Worm (Caenorhabditis elegans) whole organism, L4 larva: ENCODE results near the gene tftc-5.

Experiments used
- F10B5.3 ChIP-seq: sonication (generic microtip); optimal IDR thresholded peaks from 2 replicates; lab custom pipeline; 2016; ENCODE audit warnings: mild to moderate bottlenecking, missing genetic modification characterization, missing compliant biosample characterization
- F26F4.8 ChIP-seq: fragments of 200-800 bp; sonication (Bioruptor generic); conservative IDR thresholded peaks from 2 replicates; pipeline ENCODE4 v1.3.6; 2022; ENCODE audit warnings: missing genetic modification characterization, missing compliant biosample characterization
- R02D3.7 ChIP-seq: fragments of 150-350 bp; sonication (generic microtip); optimal IDR thresholded peaks from 3 replicates; lab custom pipeline; 2014; ENCODE audit warnings: missing biosample characterization, missing genetic modification characterization
- T26A8.4 ChIP-seq: fragments of 200-800 bp; sonication (Bioruptor generic); IDR thresholded peaks from 2 replicates; pipeline ENCODE4 v1.3.6; 2022; ENCODE audit warnings: missing genetic modification characterization, missing compliant biosample characterization
- ZK546.5 ChIP-seq, 2 experiments: sonication (generic microtip); optimal IDR thresholded peaks; 2 replicates each; lab custom pipeline; 2017; ENCODE audit warnings: missing biosample characterization in 2 of 2, missing genetic modification characterization in 2 of 2
- ama-1 ChIP-seq: fragments of 150-350 bp; optimal IDR thresholded peaks from 2 replicates; lab custom pipeline; 2014; ENCODE audit warnings: inconsistent platforms, mixed read lengths
- arid-1 ChIP-seq: fragments of 200-800 bp; sonication (Bioruptor generic); conservative IDR thresholded peaks from 2 replicates; pipeline ENCODE4 v1.3.6; 2022; ENCODE audit warnings: missing genetic modification reagents, missing genetic modification characterization, missing compliant biosample characterization
- attf-4 ChIP-seq: sonication (generic microtip); optimal IDR thresholded peaks from 3 replicates; lab custom pipeline; 2017; ENCODE audit warnings: missing biosample characterization, missing genetic modification characterization
- ceh-20 ChIP-seq: fragments of 200-800 bp; sonication (Bioruptor generic); IDR thresholded peaks from 2 replicates; pipeline ENCODE4 v1.3.6; 2022; ENCODE audit warnings: missing genetic modification reagents, missing genetic modification characterization, missing compliant biosample characterization
- ceh-28 ChIP-seq: fragments of 150-350 bp; optimal IDR thresholded peaks from 2 replicates; lab custom pipeline; 2014; ENCODE audit warnings: missing biosample characterization, missing genetic modification reagents, missing genetic modification characterization
- ceh-82 ChIP-seq: sonication (generic microtip); optimal IDR thresholded peaks from 2 replicates; lab custom pipeline; 2017; ENCODE audit warnings: missing biosample characterization, missing genetic modification characterization
- cey-2 ChIP-seq: sonication (generic microtip); optimal IDR thresholded peaks from 3 replicates; lab custom pipeline; 2017; ENCODE audit warnings: missing genetic modification characterization, mild to moderate bottlenecking, missing compliant biosample characterization, antibody characterized with exemption, borderline replicate concordance; ENCODE audit not compliant: insufficient read depth
- ctbp-1 ChIP-seq: fragments of 200-800 bp; sonication (Bioruptor generic); IDR thresholded peaks from 2 replicates; pipeline ENCODE4 v1.3.6; 2022; ENCODE audit warnings: missing genetic modification reagents, missing genetic modification characterization, missing compliant biosample characterization
- daf-16 ChIP-seq, 3 experiments: sonication (generic microtip); optimal IDR thresholded peaks; 2 replicates each; lab custom pipeline; 2016 to 2017; ENCODE audit warnings: missing genetic modification characterization in 3 of 3, missing genetic modification reagents in 3 of 3, mild to moderate bottlenecking in 2 of 3, missing compliant biosample characterization in 2 of 3, missing biosample characterization in 1 of 3, moderate library complexity in 1 of 3
- dpl-1 ChIP-seq: fragments of 150-350 bp; optimal IDR thresholded peaks from 2 replicates; lab custom pipeline; 2014; ENCODE audit warnings: missing biosample characterization, missing genetic modification reagents, missing genetic modification characterization
- fkh-10 ChIP-seq: fragments of 150-350 bp; optimal IDR thresholded peaks from 2 replicates; lab custom pipeline; 2014; ENCODE audit warnings: missing biosample characterization, missing genetic modification reagents, missing genetic modification characterization
- fos-1 ChIP-seq: fragments of 150-350 bp; optimal IDR thresholded peaks from 2 replicates; lab custom pipeline; 2014; ENCODE audit warnings: missing biosample characterization, missing genetic modification characterization
- gei-8 ChIP-seq: fragments of 200-800 bp; sonication (Bioruptor generic); optimal IDR thresholded peaks from 2 replicates; lab custom pipeline; 2018; ENCODE audit warnings: mild to moderate bottlenecking, missing genetic modification characterization, missing compliant biosample characterization
- hif-1 ChIP-seq, 2 experiments: sonication (generic microtip); optimal IDR thresholded peaks; 2 replicates each; lab custom pipeline; 2016 to 2017; ENCODE audit warnings: missing compliant biosample characterization in 2 of 2, missing genetic modification characterization in 2 of 2, missing genetic modification reagents in 2 of 2, missing genotype in 2 of 2, mild to moderate bottlenecking in 1 of 2
- hlh-30 ChIP-seq: sonication (generic microtip); optimal IDR thresholded peaks from 2 replicates; lab custom pipeline; 2017; ENCODE audit warnings: antibody characterized with exemption, mild to moderate bottlenecking, missing genetic modification characterization, missing compliant biosample characterization; ENCODE audit not compliant: insufficient read depth
- lin-1 ChIP-seq: fragments of 200-800 bp; sonication (Bioruptor generic); IDR thresholded peaks from 2 replicates; pipeline ENCODE4 v1.3.6; 2022; ENCODE audit warnings: missing genetic modification reagents, missing genetic modification characterization, missing compliant biosample characterization
- lin-29 ChIP-seq: fragments of 200-800 bp; sonication (Bioruptor generic); IDR thresholded peaks from 2 replicates; pipeline ENCODE4 v1.3.6; 2022; ENCODE audit warnings: missing genetic modification reagents, missing genetic modification characterization, missing compliant biosample characterization
- lsy-2 ChIP-seq, 2 experiments: fragments of 150-350 bp in 1 of 2; sonication (generic microtip) in 1 of 2; optimal IDR thresholded peaks; 2 replicates each; lab custom pipeline; 2014 to 2017; ENCODE audit warnings: missing biosample characterization in 2 of 2, missing genetic modification characterization in 2 of 2
- madf-5 ChIP-seq, 2 experiments: fragments of 200-800 bp; sonication (Bioruptor generic); IDR thresholded peaks; 2 replicates each; pipeline ENCODE4 v1.3.6; 2022; ENCODE audit warnings: missing compliant biosample characterization in 2 of 2, missing genetic modification characterization in 2 of 2
- madf-9 ChIP-seq: fragments of 200-800 bp; sonication (Bioruptor generic); conservative IDR thresholded peaks from 2 replicates; pipeline ENCODE4 v1.3.6; 2022; ENCODE audit warnings: missing genetic modification reagents, missing genetic modification characterization, missing compliant biosample characterization
- mdl-1 ChIP-seq, 2 experiments: fragments of 150-350 bp in 1 of 2; sonication (generic microtip) in 1 of 2; optimal IDR thresholded peaks; 2 replicates each; lab custom pipeline; 2014 to 2017; ENCODE audit warnings: missing biosample characterization in 2 of 2, missing genetic modification characterization in 2 of 2
- mdt-29 ChIP-seq: fragments of 200-800 bp; sonication (Bioruptor generic); IDR thresholded peaks from 2 replicates; pipeline ENCODE4 v1.3.6; 2022; ENCODE audit warnings: missing genetic modification reagents, missing genetic modification characterization, missing compliant biosample characterization
- mep-1 ChIP-seq: fragments of 150-350 bp; sonication (generic microtip); optimal IDR thresholded peaks from 3 replicates; lab custom pipeline; 2014; ENCODE audit warnings: missing biosample characterization, missing genetic modification characterization
- nhr-102 ChIP-seq: sonication (generic microtip); optimal IDR thresholded peaks from 2 replicates; lab custom pipeline; 2016; ENCODE audit warnings: mild to moderate bottlenecking, missing genetic modification characterization, moderate library complexity, missing compliant biosample characterization
- nhr-11 ChIP-seq: fragments of 150-350 bp; optimal IDR thresholded peaks from 2 replicates; lab custom pipeline; 2014; ENCODE audit warnings: missing biosample characterization, missing genetic modification characterization
- nhr-111 ChIP-seq: fragments of 200-800 bp; sonication (Bioruptor generic); optimal IDR thresholded peaks from 2 replicates; lab custom pipeline; 2018; ENCODE audit warnings: mild to moderate bottlenecking, missing genetic modification characterization, missing compliant biosample characterization
- nhr-42 ChIP-seq: fragments of 200-800 bp; sonication (Bioruptor generic); IDR thresholded peaks from 2 replicates; pipeline ENCODE4 v1.3.6; 2022; ENCODE audit warnings: missing genetic modification characterization, missing compliant biosample characterization
- nhr-76 ChIP-seq: fragments of 150-350 bp; optimal IDR thresholded peaks from 2 replicates; lab custom pipeline; 2014; ENCODE audit warnings: missing biosample characterization, missing genetic modification characterization
- nhr-77 ChIP-seq: fragments of 150-350 bp; optimal IDR thresholded peaks from 2 replicates; lab custom pipeline; 2014; ENCODE audit warnings: missing biosample characterization, missing genetic modification characterization
- pha-4 ChIP-seq, 2 experiments: fragments of 150-350 bp in 1 of 2; fragments of 200-800 bp in 1 of 2; sonication (Bioruptor generic) in 1 of 2; IDR thresholded peaks in 1 of 2; optimal IDR thresholded peaks in 1 of 2; 2 replicates each; pipeline versions ENCODE4 v1.3.6 to Lab custom; 2014 to 2022; ENCODE audit warnings: missing genetic modification characterization in 2 of 2, missing genetic modification reagents in 2 of 2, missing biosample characterization in 1 of 2, missing compliant biosample characterization in 1 of 2
- saeg-2 ChIP-seq: fragments of 200-800 bp; sonication (Bioruptor generic); IDR thresholded peaks from 2 replicates; pipeline ENCODE4 v1.3.6; 2022; ENCODE audit warnings: missing genetic modification reagents, missing genetic modification characterization, missing compliant biosample characterization
- snpc-1.2 ChIP-seq: fragments of 200-800 bp; sonication (Bioruptor generic); IDR thresholded peaks from 2 replicates; pipeline ENCODE4 v1.3.6; 2022; ENCODE audit warnings: missing genetic modification reagents, missing genetic modification characterization, missing compliant biosample characterization
- snpc-4 ChIP-seq: fragments of 150-350 bp; optimal IDR thresholded peaks from 2 replicates; lab custom pipeline; 2014; ENCODE audit warnings: missing biosample characterization, missing genetic modification characterization
- spr-1 ChIP-seq: sonication (generic microtip); optimal IDR thresholded peaks from 2 replicates; lab custom pipeline; 2016; ENCODE audit warnings: mild to moderate bottlenecking, missing genetic modification characterization, missing compliant biosample characterization
- spr-3 ChIP-seq: fragments of 200-800 bp; sonication (Bioruptor generic); optimal IDR thresholded peaks from 2 replicates; lab custom pipeline; 2018; ENCODE audit warnings: mild to moderate bottlenecking, missing genetic modification characterization, missing compliant biosample characterization
- tra-1 ChIP-seq: fragments of 200-800 bp; sonication (Bioruptor generic); IDR thresholded peaks from 2 replicates; pipeline ENCODE4 v1.3.6; 2022; ENCODE audit warnings: missing genetic modification reagents, missing genetic modification characterization, missing compliant biosample characterization
- unc-130 ChIP-seq: sonication (generic microtip); optimal IDR thresholded peaks from 2 replicates; lab custom pipeline; 2016; ENCODE audit warnings: missing genetic modification reagents, missing genetic modification characterization, missing compliant biosample characterization
- unc-39 ChIP-seq: sonication (generic microtip); optimal IDR thresholded peaks from 2 replicates; lab custom pipeline; 2017; ENCODE audit warnings: missing biosample characterization, missing genetic modification characterization
- zfp-3 ChIP-seq: fragments of 200-800 bp; sonication (Bioruptor generic); conservative IDR thresholded peaks from 2 replicates; pipeline ENCODE4 v1.3.6; 2022; ENCODE audit warnings: missing genetic modification reagents, missing genetic modification characterization, missing compliant biosample characterization
- zip-11 ChIP-seq: fragments of 200-800 bp; sonication (Bioruptor generic); IDR thresholded peaks from 2 replicates; pipeline ENCODE4 v1.3.6; 2022; ENCODE audit warnings: missing genetic modification characterization, missing compliant biosample characterization
- zip-2 ChIP-seq: fragments of 150-350 bp; optimal IDR thresholded peaks from 2 replicates; lab custom pipeline; 2014; ENCODE audit warnings: missing biosample characterization, missing genetic modification characterization

The tftc-5 gene

DNA sequence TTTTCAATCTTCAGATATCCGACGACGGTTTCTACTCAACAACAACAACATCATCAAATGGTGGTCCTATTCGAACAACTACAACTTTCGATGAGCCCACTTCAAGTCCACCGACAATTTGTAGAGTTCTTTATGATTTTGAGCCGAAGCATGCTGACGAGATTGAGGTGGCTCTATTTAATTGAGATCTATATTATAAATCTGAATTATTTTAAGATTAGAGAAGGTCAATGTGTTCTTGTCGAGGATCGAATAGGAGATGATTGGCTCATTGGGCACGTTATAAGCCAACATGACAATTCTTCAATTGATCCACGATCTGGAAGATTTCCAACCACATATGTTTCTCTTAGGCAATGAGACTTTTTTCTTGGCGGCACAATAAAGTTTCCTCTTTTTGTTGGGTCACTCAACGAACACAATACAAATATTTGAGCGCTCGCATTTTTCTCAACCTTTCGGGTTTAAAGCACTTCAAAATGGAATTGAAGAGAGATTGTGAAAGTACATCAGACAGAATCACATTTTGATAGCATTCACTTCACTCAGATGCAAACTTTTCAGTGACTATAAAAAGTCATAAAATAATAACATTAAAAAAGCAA, 6.5 kb upstream of the tftc-5 start (continued):
- peak in 1 of 2 experiments; percentile 15 for TF ChIP-seq ZK546.5 (tag; optimal IDR thresholded peaks at IDR 0.05; lab: Kevin White, UChicago)
- peak; percentile 56 for TF ChIP-seq lin-1
- no peak for TF ChIP-seq tra-1
- TF ChIP-seq T26A8.4 (GFP tag; lab: Robert Waterston, UW): peak; percentile 66
- TF ChIP-seq nhr-77 (tag; lab: Kevin White, UChicago): no peak
- TF ChIP-seq mdt-29 (GFP tag; lab: Robert Waterston, UW): no peak
- 0 out of 4 replicates have a peak, but pooled peaks of 1 of the 2 experiments have one; percentile 7 for TF ChIP-seq madf-5 (GFP tag; IDR thresholded peaks at IDR 0.05; lab: Robert Waterston, UW)
- no peak for TF ChIP-seq hif-1 (tag; optimal IDR thresholded peaks at IDR 0.05; lab: Kevin White, UChicago)
- no peak for TF ChIP-seq ceh-20 (GFP tag; lab: Robert Waterston, UW)
- peak; percentile 27; the same call in 1 of the 2 replicates for TF ChIP-seq pha-4 (GFP tag; IDR thresholded peaks at IDR 0.05; lab: Robert Waterston, UW)
- no peak for TF ChIP-seq pha-4 (tag; optimal IDR thresholded peaks at IDR 0.05; lab: Kevin White, UChicago)
- TF ChIP-seq F10B5.3: no peak
- TF ChIP-seq spr-3: peak; percentile 71
- no peak for TF ChIP-seq snpc-4
- peak; percentile 92 for TF ChIP-seq ama-1 (lab: Kevin White, UChicago)
- TF ChIP-seq nhr-111 (GFP tag; lab: Kevin White, UChicago): peak; percentile 45
- TF ChIP-seq zfp-3: 0 out of 2 replicates have a peak, but pooled peaks have one; percentile 17
- TF ChIP-seq ceh-82: no peak
- TF ChIP-seq ctbp-1 (GFP tag; lab: Robert Waterston, UW): 0 out of 2 replicates have a peak, but pooled peaks have one; percentile 15
- peak; percentile 12 for TF ChIP-seq R02D3.7 (tag; lab: Kevin White, UChicago)
- no peak for TF ChIP-seq gei-8 (GFP tag; lab: Kevin White, UChicago)
- peak; percentile 71 for TF ChIP-seq nhr-102 (tag; lab: Kevin White, UChicago)
- TF ChIP-seq F26F4.8 (GFP tag; lab: Robert Waterston, UW): no peak
- TF ChIP-seq nhr-42 (GFP tag; lab: Robert Waterston, UW): no peak
- TF ChIP-seq hlh-30 (tag; lab: Kevin White, UChicago): no peak
- no peak for TF ChIP-seq daf-16 (GFP tag; optimal IDR thresholded peaks at IDR 0.05; lab: Kevin White, UChicago)
- TF ChIP-seq daf-16 (tag; optimal IDR thresholded peaks at IDR 0.05; lab: Kevin White, UChicago): peak; percentile 2
- TF ChIP-seq fkh-10 (GFP tag; lab: Kevin White, UChicago): no peak

DNA sequence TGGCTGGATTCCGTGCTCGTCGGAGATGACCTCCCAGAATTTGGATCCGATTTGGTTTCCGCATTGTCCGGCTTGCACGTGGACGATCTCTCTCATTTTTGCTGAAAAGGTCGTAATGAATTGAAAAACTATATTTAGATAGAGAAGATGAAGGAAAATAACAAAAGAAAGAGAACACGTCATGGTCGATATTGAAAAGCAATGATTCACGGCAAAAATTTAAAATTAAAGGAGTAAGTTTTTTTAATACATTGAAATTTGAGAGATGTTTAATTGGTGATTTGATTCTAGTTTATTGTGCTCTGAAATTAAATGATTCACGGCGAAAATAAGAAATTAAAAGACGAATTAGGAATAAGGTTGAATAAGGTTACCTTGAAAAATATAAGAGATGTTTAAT, 4.4 kb upstream of the tftc-5 start, which contains the start of gene tbb-2:
Gene tbb-2, minus strand, starts transcription at position 101 of the 400 bp plus-strand sequence.
- TF ChIP-seq zip-11 (no peak), snpc-1.2 (GFP tag; lab: Robert Waterston, UW) (no peak), spr-1 (tag; lab: Kevin White, UChicago) (no peak), hlh-30 (tag; lab: Kevin White, UChicago) (no peak), nhr-11 (tag; lab: Kevin White, UChicago) (no peak), mdl-1 (tag; optimal IDR thresholded peaks at IDR 0.05; lab: Kevin White, UChicago) (no peak), madf-9 (GFP tag; lab: Robert Waterston, UW) (no peak)

DNA sequence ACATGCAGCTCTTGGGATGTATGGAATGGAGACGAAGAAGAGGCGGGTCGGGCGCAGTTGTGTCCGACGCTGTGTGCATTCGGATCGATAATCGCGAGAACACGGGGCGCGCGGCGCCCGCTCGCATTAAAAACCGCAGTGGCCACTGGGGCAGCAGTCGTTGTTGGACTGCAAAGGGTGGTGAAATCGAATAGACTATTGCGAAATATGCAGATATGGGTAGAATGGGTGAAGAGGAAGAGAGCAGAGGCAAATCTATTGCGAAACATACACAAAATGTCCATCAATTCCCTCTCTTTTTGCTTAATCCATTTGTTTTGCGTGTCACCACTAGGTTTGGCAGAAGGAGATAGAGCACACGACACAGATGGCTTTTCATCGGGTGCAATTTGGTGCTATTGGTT, 3.9 kb upstream of the tftc-5 start:
- TF ChIP-seq cey-2 (tag; lab: Kevin White, UChicago) (no peak), lin-29 (GFP tag; lab: Robert Waterston, UW) (no peak), hif-1 (tag; optimal IDR thresholded peaks at IDR 0.05; lab: Kevin White, UChicago) (peak in 1 of 2 experiments; percentile 58), arid-1 (GFP tag; lab: Robert Waterston, UW) (no peak), mep-1 (tag; lab: Kevin White, UChicago) (peak; percentile 74), zip-2 (tag; lab: Kevin White, UChicago) (no peak), R02D3.7 (tag; lab: Kevin White, UChicago) (no peak), fos-1 (tag; lab: Kevin White, UChicago) (no peak), attf-4 (tag; lab: Kevin White, UChicago) (no peak), F26F4.8 (GFP tag; lab: Robert Waterston, UW) (0 out of 2 replicates have a peak, but pooled peaks have one; percentile 34), ceh-28 (tag; lab: Kevin White, UChicago) (peak; percentile 76), unc-130 (GFP tag; lab: Kevin White, UChicago) (no peak), lsy-2 (tag; optimal IDR thresholded peaks at IDR 0.05; lab: Kevin White, UChicago) (peak; percentile 67 to 87), unc-39 (tag; lab: Kevin White, UChicago) (no peak), saeg-2 (GFP tag; lab: Robert Waterston, UW) (0 out of 2 replicates have a peak, but pooled peaks have one; percentile 10), daf-16 (GFP tag; optimal IDR thresholded peaks at IDR 0.05; lab: Kevin White, UChicago) (no peak), daf-16 (tag; optimal IDR thresholded peaks at IDR 0.05; lab: Kevin White, UChicago) (no peak), madf-5 (GFP tag; IDR thresholded peaks at IDR 0.05; lab: Robert Waterston, UW) (no peak), dpl-1 (GFP tag; lab: Kevin White, UChicago) (peak; percentile 1), nhr-76 (tag; lab: Kevin White, UChicago) (no peak)
